Fruit fly (Drosophila melanogaster): ENCODE results near the gene CG5282.

Gene CG5282

DNA sequence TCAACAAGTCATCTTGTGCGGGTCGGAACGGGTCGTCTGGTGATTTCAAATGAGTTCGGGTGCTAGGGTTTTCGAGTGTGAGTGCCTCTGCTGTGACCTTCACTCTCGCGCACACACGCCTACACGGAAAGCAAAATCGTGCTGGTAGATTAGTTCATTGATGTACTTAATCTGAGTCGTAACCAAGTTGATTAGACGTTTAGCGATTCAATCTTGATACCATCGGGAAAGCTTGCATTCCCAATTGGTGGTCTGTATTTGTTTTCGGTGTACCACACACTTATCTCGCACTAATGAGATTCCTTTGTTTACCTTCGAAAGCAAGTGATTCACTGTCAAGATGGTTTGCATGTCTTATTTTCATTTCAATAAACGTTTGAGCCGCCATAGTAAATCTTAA, 36.9 kb downstream of the CG5282 start (continued):
- TF ChIP-seq abd-A (tag; optimal IDR thresholded peaks at IDR 0.05) (no peak), CG15601 (tag; optimal IDR thresholded peaks at IDR 0.05) (no peak), YL-1 (GFP tag; optimal IDR thresholded peaks at IDR 0.05) (no peak), TFAM (GFP tag; optimal IDR thresholded peaks at IDR 0.05) (no peak), CG6791 (GFP tag; IDR thresholded peaks at IDR 0.05; ENCODE audit: partially characterized antibody) (no peak), psq (GFP tag; optimal IDR thresholded peaks at IDR 0.05) (no peak), tgo (GFP tag; IDR thresholded peaks at IDR 0.05) (peak; percentile 51; the same call in 1 of the 3 replicates), Ada2b (GFP tag; IDR thresholded peaks at IDR 0.05) (0 out of 2 replicates have a peak, but pooled peaks have one; percentile 30), sens (GFP tag) (peak; percentile 52), CG1233 (GFP tag; optimal IDR thresholded peaks at IDR 0.05) (no peak), CG10274 (GFP tag; optimal IDR thresholded peaks at IDR 0.05) (no peak), Trl (optimal IDR thresholded peaks at IDR 0.05) (no peak), Trl (GFP tag; optimal IDR thresholded peaks at IDR 0.05) (peak; percentile 31), ems (GFP tag; optimal IDR thresholded peaks at IDR 0.05) (peak; percentile 46), Ssrp (tag; optimal IDR thresholded peaks at IDR 0.05) (no peak), Pdp1 (GFP tag; optimal IDR thresholded peaks at IDR 0.05) (peak in 1 of 2 experiments; percentile 56), pho (GFP tag; optimal IDR thresholded peaks at IDR 0.05) (peak; percentile 28), Dek (tag; optimal IDR thresholded peaks at IDR 0.05) (peak; percentile 45), Dll (GFP tag; IDR thresholded peaks at IDR 0.05; ENCODE audit: partially characterized antibody) (no peak), dpn (GFP tag; optimal IDR thresholded peaks at IDR 0.05) (peak; percentile 20 to 60), Rfx (GFP tag; IDR thresholded peaks at IDR 0.05) (peak; percentile 68), slp2 (GFP tag; optimal IDR thresholded peaks at IDR 0.05) (no peak), zfh2 (GFP tag; optimal IDR thresholded peaks at IDR 0.05) (peak; percentile 7), Awh (GFP tag; IDR thresholded peaks at IDR 0.05) (0 out of 2 replicates have a peak, but pooled peaks have one; percentile 32), Aef1 (GFP tag; IDR thresholded peaks at IDR 0.05) (peak; percentile 57; the same call in 2 of the 3 replicates), Ravus (GFP tag; IDR thresholded peaks at IDR 0.05) (no peak), CG17359 (tag; optimal IDR thresholded peaks at IDR 0.05) (peak; percentile 43), CG34422 (GFP tag; IDR thresholded peaks at IDR 0.05) (peak; percentile 57; the same call in 1 of the 3 replicates), CG31441 (GFP tag; IDR thresholded peaks at IDR 0.05) (peak; percentile 27; the same call in 1 of the 2 replicates), CG43689 (GFP tag; IDR thresholded peaks at IDR 0.05) (peak; percentile 24; the same call in 1 of the 2 replicates), Adf1 (GFP tag; IDR thresholded peaks at IDR 0.05) (no peak), PHDP (tag; optimal IDR thresholded peaks at IDR 0.05) (peak; percentile 47), prd (optimal IDR thresholded peaks at IDR 0.05) (no peak), prd (GFP tag; IDR thresholded peaks at IDR 0.05) (peak; percentile 49; the same call in 1 of the 3 replicates), HLH3B (GFP tag; IDR thresholded peaks at IDR 0.05) (peak; percentile 31; the same call in 1 of the 2 replicates), Usf (GFP tag; optimal IDR thresholded peaks at IDR 0.05) (no peak), CG12391 (tag; optimal IDR thresholded peaks at IDR 0.05) (peak; percentile 20), CG11504 (tag; optimal IDR thresholded peaks at IDR 0.05) (peak; percentile 43), Ets65A (GFP tag) (peak; percentile 85), row (GFP tag; IDR thresholded peaks at IDR 0.05) (peak; percentile 63), lmd (GFP tag; IDR thresholded peaks at IDR 0.05) (peak; percentile 15; the same call in 1 of the 2 replicates), ci (GFP tag; IDR thresholded peaks at IDR 0.05) (peak; percentile 27; the same call in 1 of the 3 replicates), CG13296 (GFP tag; optimal IDR thresholded peaks at IDR 0.05) (peak; percentile 42), CG17186 (GFP tag; optimal IDR thresholded peaks at IDR 0.05) (no peak), CG32767 (GFP tag; IDR thresholded peaks at IDR 0.05) (no peak), sob (GFP tag; IDR thresholded peaks at IDR 0.05) (peak; percentile 35; the same call in 1 of the 2 replicates), Dbx (GFP tag; IDR thresholded peaks at IDR 0.05) (0 out of 3 replicates have a peak, but pooled peaks have one; percentile 18), Deaf1 (tag; optimal IDR thresholded peaks at IDR 0.05) (peak; percentile 17), pb (GFP tag; optimal IDR thresholded peaks at IDR 0.05) (peak; percentile 47), sd (tag; optimal IDR thresholded peaks at IDR 0.05) (peak; percentile 72), Ptx1 (GFP tag; IDR thresholded peaks at IDR 0.05) (peak; percentile 57), chif (GFP tag; optimal IDR thresholded peaks at IDR 0.05) (peak in 1 of 2 experiments; percentile 13)

All from whole organism, embryonic.